Worm (Caenorhabditis elegans) whole organism, L4/young adult: ENCODE measurements around the gene srab-11.

Experiments
- dao-5 ChIP-seq: sonication (generic microtip); optimal IDR thresholded peaks from 2 replicates; lab custom pipeline; 2016; ENCODE audit warnings: missing genotype, missing genetic modification characterization, moderate library complexity, missing compliant biosample characterization
- him-1 ChIP-seq: sonication (generic microtip); optimal IDR thresholded peaks from 2 replicates; lab custom pipeline; 2016; ENCODE audit warnings: missing genotype, missing genetic modification reagents, missing genetic modification characterization, missing compliant biosample characterization

- TF ChIP-seq dao-5 (tag; lab: Kevin White, UChicago) (no peak), him-1 (tag; lab: Kevin White, UChicago) (no peak)
Measured at ce11 chrV:3133293-3133755, 13.5 kb downstream of the srab-11 start, which contains the start of gene F02C9.2.
